Fruit fly (Drosophila melanogaster): ENCODE data around the gene CG32808.

The CG32808 gene

dm6 chrX:1470562-1470961 lies 945 bp upstream of the CG32808 start, which contains the start of gene pck (continued):
- TF ChIP-seq CG8388 (GFP tag; optimal IDR thresholded peaks at IDR 0.05) (peak; percentile 64), scrt (GFP tag; optimal IDR thresholded peaks at IDR 0.05) (no peak), exex (tag; optimal IDR thresholded peaks at IDR 0.05) (no peak), lmd (GFP tag; IDR thresholded peaks at IDR 0.05) (peak; percentile 44; the same call in 1 of the 2 replicates), CG7357 (GFP tag; IDR thresholded peaks at IDR 0.05) (peak; percentile 20; the same call in 1 of the 3 replicates), Eip74EF (GFP tag; optimal IDR thresholded peaks at IDR 0.05) (no peak), CG5180 (GFP tag; optimal IDR thresholded peaks at IDR 0.05) (no peak), slp2 (GFP tag; optimal IDR thresholded peaks at IDR 0.05) (peak; percentile 36), CG18262 (tag; optimal IDR thresholded peaks at IDR 0.05) (peak; percentile 55), CG11093 (GFP tag; IDR thresholded peaks at IDR 0.05) (no peak), Fer3 (tag; optimal IDR thresholded peaks at IDR 0.05) (peak; percentile 40), CG8765 (GFP tag; IDR thresholded peaks at IDR 0.05) (peak; percentile 51), CG7556 (GFP tag; optimal IDR thresholded peaks at IDR 0.05) (peak; percentile 56), D19B (GFP tag; optimal IDR thresholded peaks at IDR 0.05) (no peak), Ssrp (tag; optimal IDR thresholded peaks at IDR 0.05) (peak; percentile 25), stwl (tag; optimal IDR thresholded peaks at IDR 0.05) (peak; percentile 42), jing (GFP tag; optimal IDR thresholded peaks at IDR 0.05) (no peak), ara (GFP tag; IDR thresholded peaks at IDR 0.05) (peak; percentile 65), Xbp1 (GFP tag; optimal IDR thresholded peaks at IDR 0.05) (peak; percentile 69), luna (GFP tag; optimal IDR thresholded peaks at IDR 0.05) (no peak), seq (GFP tag; IDR thresholded peaks at IDR 0.05) (peak; percentile 67; the same call in 1 of the 2 replicates), NFAT (GFP tag; IDR thresholded peaks at IDR 0.05) (peak; percentile 59), lilli (GFP tag; optimal IDR thresholded peaks at IDR 0.05) (peak; percentile 85), CG13123 (GFP tag; optimal IDR thresholded peaks at IDR 0.05) (peak; percentile 52), tap (tag; optimal IDR thresholded peaks at IDR 0.05) (no peak), CG2889 (GFP tag; IDR thresholded peaks at IDR 0.05) (0 out of 3 replicates have a peak, but pooled peaks have one; percentile 61), zen (tag; optimal IDR thresholded peaks at IDR 0.05) (peak; percentile 45), emc (GFP tag; optimal IDR thresholded peaks at IDR 0.05) (no peak), CG8089 (GFP tag; optimal IDR thresholded peaks at IDR 0.05) (no peak), CG12155 (GFP tag; optimal IDR thresholded peaks at IDR 0.05) (peak; percentile 69), chn (GFP tag; optimal IDR thresholded peaks at IDR 0.05) (peak; percentile 83), YL-1 (GFP tag; optimal IDR thresholded peaks at IDR 0.05) (peak; percentile 84), CoRest (tag; optimal IDR thresholded peaks at IDR 0.05) (peak; percentile 49), corto (GFP tag; optimal IDR thresholded peaks at IDR 0.05) (no peak), Sox102F (GFP tag; optimal IDR thresholded peaks at IDR 0.05) (peak; percentile 67), dan (GFP tag; IDR thresholded peaks at IDR 0.05) (no peak), CG4820 (GFP tag; optimal IDR thresholded peaks at IDR 0.05) (peak; percentile 64), CG15269 (tag; optimal IDR thresholded peaks at IDR 0.05) (peak; percentile 35), CG7271 (tag; optimal IDR thresholded peaks at IDR 0.05) (peak; percentile 49), E2f2 (GFP tag; IDR thresholded peaks at IDR 0.05) (peak; percentile 78), chif (GFP tag; optimal IDR thresholded peaks at IDR 0.05) (peak in 1 of 2 experiments; percentile 64), eve (GFP tag; optimal IDR thresholded peaks at IDR 0.05) (no peak), CG13287 (GFP tag; IDR thresholded peaks at IDR 0.05; ENCODE audit: partially characterized antibody) (peak; percentile 65), ab (GFP tag; optimal IDR thresholded peaks at IDR 0.05) (peak; percentile 44), CG9817 (tag; optimal IDR thresholded peaks at IDR 0.05) (peak; percentile 36), zf30C (GFP tag; optimal IDR thresholded peaks at IDR 0.05) (no peak), Taf1 (GFP tag; IDR thresholded peaks at IDR 0.05) (peak; percentile 50), Ets97D (GFP tag; optimal IDR thresholded peaks at IDR 0.05) (peak; percentile 45), pb (GFP tag; optimal IDR thresholded peaks at IDR 0.05) (no peak), Hr3 (GFP tag; optimal IDR thresholded peaks at IDR 0.05) (peak; percentile 63), ERR (GFP tag; optimal IDR thresholded peaks at IDR 0.05) (peak; percentile 60)
